In genomic region chr3L:17978468-17978875, dm6 we compare ENCODE assay signal across 3 fruit fly cellular contexts.
A peak's percentile ranks its signal among the peaks of the same experiment; 100 is the strongest.
TF ChIP-seq lines count a peak whose summit lies in the region.

No protein-coding gene starts in this region.

TF ChIP-seq in whole organism, embryonic, 481 proteins besides CTCF, POLR2A, EP300 and RAD21 (continued from another document and continues in another):
- TF ChIP-seq bigmax (GFP tag; optimal IDR thresholded peaks at IDR 0.05; lab: Kevin White, UChicago) = no peak
- peak; percentile 91 for TF ChIP-seq Drgx (GFP tag; IDR thresholded peaks at IDR 0.05; lab: Robert Waterston, UW)
- no peak for TF ChIP-seq Myb (GFP tag; optimal IDR thresholded peaks at IDR 0.05; lab: Kevin White, UChicago)
- TF ChIP-seq CG11093 (GFP tag; IDR thresholded peaks at IDR 0.05; lab: Robert Waterston, UW) = no peak
- no peak for TF ChIP-seq hbn (GFP tag; IDR thresholded peaks at IDR 0.05; lab: Robert Waterston, UW; ENCODE audit: partially characterized antibody)
- TF ChIP-seq wdn (GFP tag; IDR thresholded peaks at IDR 0.05; lab: Robert Waterston, UW) = no peak
- TF ChIP-seq Dad (GFP tag; optimal IDR thresholded peaks at IDR 0.05; lab: Kevin White, UChicago) = no peak
- no peak for TF ChIP-seq HLHmδ (GFP tag; optimal IDR thresholded peaks at IDR 0.05; lab: Kevin White, UChicago)
- TF ChIP-seq CG15696 (tag; optimal IDR thresholded peaks at IDR 0.05; lab: Kevin White, UChicago) = no peak
- TF ChIP-seq CG9437 (GFP tag; optimal IDR thresholded peaks at IDR 0.05; lab: Kevin White, UChicago) = peak; percentile 27
- TF ChIP-seq unpg (GFP tag; optimal IDR thresholded peaks at IDR 0.05; lab: Kevin White, UChicago) = peak; percentile 30
- TF ChIP-seq CG13296 (GFP tag; optimal IDR thresholded peaks at IDR 0.05; lab: Kevin White, UChicago) = no peak
- no peak for TF ChIP-seq CG12659 (GFP tag; optimal IDR thresholded peaks at IDR 0.05; lab: Kevin White, UChicago)
- TF ChIP-seq CG5245 (GFP tag; optimal IDR thresholded peaks at IDR 0.05; lab: Kevin White, UChicago) = no peak
- no peak for TF ChIP-seq ci (GFP tag; IDR thresholded peaks at IDR 0.05; lab: Robert Waterston, UW)
- no peak for TF ChIP-seq CG8765 (GFP tag; IDR thresholded peaks at IDR 0.05; lab: Robert Waterston, UW)
- TF ChIP-seq sr (GFP tag; IDR thresholded peaks at IDR 0.05; lab: Robert Waterston, UW) = no peak
- TF ChIP-seq Poxn (GFP tag; IDR thresholded peaks at IDR 0.05; lab: Robert Waterston, UW) = no peak
- TF ChIP-seq Doc2 (GFP tag; IDR thresholded peaks at IDR 0.05; lab: Robert Waterston, UW) = no peak
- TF ChIP-seq Opbp (GFP tag; IDR thresholded peaks at IDR 0.05; lab: Robert Waterston, UW; ENCODE audit: partially characterized antibody) = no peak
- no peak for TF ChIP-seq CG31365 (tag; optimal IDR thresholded peaks at IDR 0.05; lab: Kevin White, UChicago)
- no peak for TF ChIP-seq CG4404 (GFP tag; IDR thresholded peaks at IDR 0.05; lab: Robert Waterston, UW)
- TF ChIP-seq CG13624 (GFP tag; optimal IDR thresholded peaks at IDR 0.05; lab: Kevin White, UChicago) = no peak
- TF ChIP-seq rib (GFP tag; IDR thresholded peaks at IDR 0.05; lab: Robert Waterston, UW) = no peak
- no peak for TF ChIP-seq CG10321 (GFP tag; IDR thresholded peaks at IDR 0.05; lab: Robert Waterston, UW)
- no peak for TF ChIP-seq trh (GFP tag; optimal IDR thresholded peaks at IDR 0.05; lab: Kevin White, UChicago)
- no peak for TF ChIP-seq CG6765 (GFP tag; optimal IDR thresholded peaks at IDR 0.05; lab: Kevin White, UChicago)
- no peak for TF ChIP-seq CG14965 (GFP tag; optimal IDR thresholded peaks at IDR 0.05; lab: Kevin White, UChicago; ENCODE audit: borderline replicate concordance)
- TF ChIP-seq crc (GFP tag; optimal IDR thresholded peaks at IDR 0.05; lab: Kevin White, UChicago) = no peak
- no peak for TF ChIP-seq Bdp1 (GFP tag; optimal IDR thresholded peaks at IDR 0.05; lab: Kevin White, UChicago)
- TF ChIP-seq z (GFP tag; IDR thresholded peaks at IDR 0.05; lab: Robert Waterston, UW) = no peak
- TF ChIP-seq shn (GFP tag; optimal IDR thresholded peaks at IDR 0.05; lab: Kevin White, UChicago) = no peak
- TF ChIP-seq CG10431 (GFP tag; optimal IDR thresholded peaks at IDR 0.05; lab: Kevin White, UChicago) = no peak
- no peak for TF ChIP-seq CG33213 (GFP tag; optimal IDR thresholded peaks at IDR 0.05; lab: Kevin White, UChicago)
- TF ChIP-seq ro (GFP tag; IDR thresholded peaks at IDR 0.05; lab: Robert Waterston, UW) = no peak
- TF ChIP-seq twi (tag; optimal IDR thresholded peaks at IDR 0.05; lab: Kevin White, UChicago) = no peak
- TF ChIP-seq CG6791 (GFP tag; IDR thresholded peaks at IDR 0.05; lab: Robert Waterston, UW; ENCODE audit: partially characterized antibody) = no peak
- TF ChIP-seq repo (GFP tag; optimal IDR thresholded peaks at IDR 0.05; lab: Kevin White, UChicago) = no peak
- TF ChIP-seq Atf-2 (GFP tag; optimal IDR thresholded peaks at IDR 0.05; lab: Kevin White, UChicago) = peak; percentile 3
- no peak for TF ChIP-seq CG8089 (GFP tag; optimal IDR thresholded peaks at IDR 0.05; lab: Kevin White, UChicago)
- TF ChIP-seq gt (GFP tag; IDR thresholded peaks at IDR 0.05; lab: Robert Waterston, UW) = no peak
- TF ChIP-seq CG1529 (GFP tag; optimal IDR thresholded peaks at IDR 0.05; lab: Kevin White, UChicago) = no peak
- TF ChIP-seq CG7745 (tag; optimal IDR thresholded peaks at IDR 0.05; lab: Kevin White, UChicago) = no peak
- TF ChIP-seq CG2889 (GFP tag; IDR thresholded peaks at IDR 0.05; lab: Robert Waterston, UW) = no peak
- TF ChIP-seq CG14710 (tag; optimal IDR thresholded peaks at IDR 0.05; lab: Kevin White, UChicago) = peak; percentile 59
- TF ChIP-seq CG4282 (GFP tag; optimal IDR thresholded peaks at IDR 0.05; lab: Kevin White, UChicago) = no peak
- TF ChIP-seq Ets65A (GFP tag; lab: Kevin White, UChicago) = peak; percentile 27

TF ChIP-seq in whole organism, prepupa, 60 proteins besides CTCF, POLR2A, EP300 and RAD21 (continued from another document):
- TF ChIP-seq Eip78C (GFP tag; lab: Kevin White, UChicago) (peak; percentile 96), achi (GFP tag; optimal IDR thresholded peaks at IDR 0.05; lab: Kevin White, UChicago) (peak; percentile 81), Ets96B (tag; optimal IDR thresholded peaks at IDR 0.05; lab: Kevin White, UChicago) (peak; percentile 47), Sox14 (GFP tag; optimal IDR thresholded peaks at IDR 0.05; lab: Kevin White, UChicago) (peak; percentile 79), Lpt (GFP tag; optimal IDR thresholded peaks at IDR 0.05; lab: Kevin White, UChicago) (peak; percentile 73), CG6792 (GFP tag; optimal IDR thresholded peaks at IDR 0.05; lab: Kevin White, UChicago) (peak; percentile 68), CG10631 (GFP tag; optimal IDR thresholded peaks at IDR 0.05; lab: Kevin White, UChicago) (peak; percentile 67), CG34406 (GFP tag; optimal IDR thresholded peaks at IDR 0.05; lab: Kevin White, UChicago) (peak; percentile 77), CG6163 (GFP tag; IDR thresholded peaks at IDR 0.05; lab: Robert Waterston, UW) (peak; percentile 81; the same call in 2 of the 3 replicates), eg (GFP tag; IDR thresholded peaks at IDR 0.05; lab: Robert Waterston, UW) (peak; percentile 94), CG8319 (GFP tag; optimal IDR thresholded peaks at IDR 0.05; lab: Kevin White, UChicago) (peak; percentile 55), Ets21C (GFP tag; optimal IDR thresholded peaks at IDR 0.05; lab: Kevin White, UChicago) (peak; percentile 82), CG8119 (GFP tag; IDR thresholded peaks at IDR 0.05; lab: Robert Waterston, UW) (peak; percentile 94), ss (GFP tag; optimal IDR thresholded peaks at IDR 0.05; lab: Kevin White, UChicago) (no peak), CG31627 (GFP tag; optimal IDR thresholded peaks at IDR 0.05; lab: Kevin White, UChicago) (peak; percentile 89), CG6276 (GFP tag; optimal IDR thresholded peaks at IDR 0.05; lab: Kevin White, UChicago) (peak; percentile 95), pdm3 (GFP tag; optimal IDR thresholded peaks at IDR 0.05; lab: Kevin White, UChicago) (peak; percentile 80), Hr39 (GFP tag; optimal IDR thresholded peaks at IDR 0.05; lab: Kevin White, UChicago) (peak; percentile 85), CG3919 (GFP tag; optimal IDR thresholded peaks at IDR 0.05; lab: Kevin White, UChicago) (peak; percentile 83), CG11902 (GFP tag; optimal IDR thresholded peaks at IDR 0.05; lab: Kevin White, UChicago) (peak; percentile 73), CG15336 (GFP tag; IDR thresholded peaks at IDR 0.05; lab: Robert Waterston, UW) (peak; percentile 96), dsx (GFP tag; optimal IDR thresholded peaks at IDR 0.05; lab: Kevin White, UChicago; ENCODE audit: poor library complexity, severe bottlenecking) (peak; percentile 6), Blimp-1 (GFP tag; optimal IDR thresholded peaks at IDR 0.05; lab: Kevin White, UChicago) (peak; percentile 63), topi (GFP tag; optimal IDR thresholded peaks at IDR 0.05; lab: Kevin White, UChicago) (peak; percentile 94), CG32006 (GFP tag; optimal IDR thresholded peaks at IDR 0.05; lab: Kevin White, UChicago) (peak; percentile 94), Sox102F (GFP tag; optimal IDR thresholded peaks at IDR 0.05; lab: Kevin White, UChicago) (peak; percentile 87), lz (GFP tag; optimal IDR thresholded peaks at IDR 0.05; lab: Kevin White, UChicago) (peak; percentile 90), Met (GFP tag; optimal IDR thresholded peaks at IDR 0.05; lab: Kevin White, UChicago) (peak; percentile 91), Smox (GFP tag; optimal IDR thresholded peaks at IDR 0.05; lab: Kevin White, UChicago) (peak; percentile 92), esn (GFP tag; optimal IDR thresholded peaks at IDR 0.05; lab: Kevin White, UChicago) (peak; percentile 94), CG8632 (GFP tag; optimal IDR thresholded peaks at IDR 0.05; lab: Kevin White, UChicago) (peak; percentile 72), fd59A (GFP tag; optimal IDR thresholded peaks at IDR 0.05; lab: Kevin White, UChicago) (no peak), Eip75B (GFP tag; optimal IDR thresholded peaks at IDR 0.05; lab: Kevin White, UChicago) (peak; percentile 80), dac (GFP tag; optimal IDR thresholded peaks at IDR 0.05; lab: Kevin White, UChicago) (peak; percentile 71), CG6808 (GFP tag; optimal IDR thresholded peaks at IDR 0.05; lab: Kevin White, UChicago) (peak; percentile 11), cyc (GFP tag; optimal IDR thresholded peaks at IDR 0.05; lab: Kevin White, UChicago) (peak; percentile 90), net (GFP tag; optimal IDR thresholded peaks at IDR 0.05; lab: Kevin White, UChicago) (peak; percentile 90), CG3032 (tag; optimal IDR thresholded peaks at IDR 0.05; lab: Kevin White, UChicago) (peak; percentile 39)

TF ChIP-seq in whole organism, wandering third instar larva, 38 proteins besides CTCF, POLR2A, EP300 and RAD21 (continued from another document):
- TF ChIP-seq Rel (GFP tag; optimal IDR thresholded peaks at IDR 0.05; lab: Kevin White, UChicago) (no peak), Rel (tag; optimal IDR thresholded peaks at IDR 0.05; lab: Kevin White, UChicago) (no peak), fru (GFP tag; optimal IDR thresholded peaks at IDR 0.05; lab: Kevin White, UChicago) (peak; percentile 68), Dif (GFP tag; optimal IDR thresholded peaks at IDR 0.05; lab: Kevin White, UChicago; ENCODE audit: partially characterized antibody) (no peak), N (GFP tag; optimal IDR thresholded peaks at IDR 0.05; lab: Kevin White, UChicago) (no peak), OdsH (GFP tag; optimal IDR thresholded peaks at IDR 0.05; lab: Kevin White, UChicago) (peak; percentile 61), Sp1 (GFP tag; optimal IDR thresholded peaks at IDR 0.05; lab: Kevin White, UChicago) (peak; percentile 80), sage (GFP tag; optimal IDR thresholded peaks at IDR 0.05; lab: Kevin White, UChicago) (peak; percentile 25), Mio (GFP tag; optimal IDR thresholded peaks at IDR 0.05; lab: Kevin White, UChicago) (no peak), pan (optimal IDR thresholded peaks at IDR 0.05; lab: Kevin White, UChicago) (no peak), Vsx2 (GFP tag; optimal IDR thresholded peaks at IDR 0.05; lab: Kevin White, UChicago; ENCODE audit: partially characterized antibody) (no peak)
